Worm (Caenorhabditis elegans) whole organism, late embryonic: ENCODE data around the gene fipp-1.

Experiments used
- ceh-9 ChIP-seq: sonication (generic microtip); optimal IDR thresholded peaks from 2 replicates; lab custom pipeline; 2016; ENCODE audit warnings: mild to moderate bottlenecking, missing genetic modification characterization, inconsistent platforms, missing compliant biosample characterization
- pha-4 ChIP-seq: fragments of 150-350 bp; optimal IDR thresholded peaks from 2 replicates; lab custom pipeline; 2018; ENCODE audit warnings: missing biosample characterization, missing genetic modification reagents, missing genetic modification characterization

DNA sequence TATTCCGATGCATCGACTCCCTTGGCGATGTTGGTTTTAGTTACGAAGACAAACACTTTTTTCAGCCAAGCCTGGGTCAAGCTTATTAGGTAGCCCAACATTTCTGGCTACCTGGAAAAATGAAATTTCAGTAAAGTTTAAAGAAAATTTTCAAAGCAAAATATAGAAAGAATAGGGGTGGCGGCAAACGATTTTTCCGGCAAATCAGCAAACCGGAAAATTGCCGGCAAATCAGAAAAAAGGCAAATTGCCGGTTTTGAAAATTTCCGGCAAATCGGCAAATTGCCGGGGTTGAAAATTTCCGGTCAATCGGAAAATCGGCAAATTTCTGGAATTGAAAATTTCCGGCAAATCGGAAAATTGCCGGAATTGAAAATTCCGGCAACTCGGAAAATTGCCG lies 6.0 kb downstream of the fipp-1 start, which contains the start of gene F32D1.8:
- no peak for TF ChIP-seq pha-4 (tag; lab: Kevin White, UChicago)
- TF ChIP-seq ceh-9 (tag; lab: Kevin White, UChicago), result no peak
